Worm (Caenorhabditis elegans) whole organism, young adult: Measurements from ENCODE around the gene T05H10.1.
A peak's percentile ranks its signal among the peaks of the same experiment; 100 is the strongest.

ENCODE experiments used
- B0261.1 ChIP-seq: sonication (generic microtip); optimal IDR thresholded peaks from 2 replicates; lab custom pipeline; 2016; ENCODE audit warnings: mild to moderate bottlenecking, missing genetic modification characterization, moderate library complexity, missing compliant biosample characterization
- C17E4.6 ChIP-seq: fragments of 200-800 bp; sonication (Bioruptor generic); IDR thresholded peaks from 2 replicates; pipeline ENCODE4 v1.3.6; 2022; ENCODE audit warnings: missing genetic modification reagents, missing genetic modification characterization, missing compliant biosample characterization
- F22D6.2 ChIP-seq: sonication (generic microtip); optimal IDR thresholded peaks from 2 replicates; lab custom pipeline; 2016; ENCODE audit warnings: mild to moderate bottlenecking, missing genetic modification characterization, missing compliant biosample characterization
- F23B12.7 ChIP-seq: sonication (generic microtip); optimal IDR thresholded peaks from 2 replicates; lab custom pipeline; 2017; ENCODE audit warnings: missing genetic modification characterization, mild to moderate bottlenecking, missing compliant biosample characterization, antibody characterized with exemption, moderate library complexity; ENCODE audit not compliant: insufficient read depth
- F49E8.2 ChIP-seq: sonication (generic microtip); optimal IDR thresholded peaks from 3 replicates; lab custom pipeline; 2017; ENCODE audit warnings: missing genetic modification characterization, mild to moderate bottlenecking, missing compliant biosample characterization, antibody characterized with exemption, moderate library complexity; ENCODE audit not compliant: insufficient read depth
- F52B5.7 ChIP-seq: sonication (generic microtip); optimal IDR thresholded peaks from 2 replicates; lab custom pipeline; 2016; ENCODE audit warnings: mild to moderate bottlenecking, missing genetic modification characterization, missing compliant biosample characterization
- K11D2.4 ChIP-seq: fragments of 200-800 bp; sonication (Bioruptor generic); IDR thresholded peaks from 2 replicates; pipeline ENCODE4 v1.3.6; 2022; ENCODE audit warnings: missing genetic modification reagents, missing genetic modification characterization, missing compliant biosample characterization
- T07F8.4 ChIP-seq: sonication (generic microtip); optimal IDR thresholded peaks from 2 replicates; lab custom pipeline; 2016; ENCODE audit warnings: mild to moderate bottlenecking, missing genetic modification characterization, moderate library complexity, missing compliant biosample characterization
- T26A5.8 ChIP-seq: sonication (generic microtip); optimal IDR thresholded peaks from 2 replicates; lab custom pipeline; 2016; ENCODE audit warnings: missing genetic modification characterization, missing compliant biosample characterization
- Y56A3A.18 ChIP-seq: fragments of 200-800 bp; sonication (Bioruptor generic); IDR thresholded peaks from 2 replicates; pipeline ENCODE4 v1.3.6; 2022; ENCODE audit warnings: missing genetic modification reagents, missing genetic modification characterization, missing compliant biosample characterization
- Y79H2A.3 ChIP-seq: fragments of 200-800 bp; sonication (Bioruptor generic); conservative IDR thresholded peaks from 2 replicates; pipeline ENCODE4 v1.3.6; 2022; ENCODE audit warnings: missing genetic modification reagents, missing genetic modification characterization, missing compliant biosample characterization
- Y95B8A.8 ChIP-seq: fragments of 200-800 bp; sonication (Bioruptor generic); IDR thresholded peaks from 2 replicates; pipeline ENCODE4 v1.3.6; 2022; ENCODE audit warnings: missing genetic modification reagents, missing genetic modification characterization, missing compliant biosample characterization
- akir-1 ChIP-seq: fragments of 200-800 bp; sonication (Bioruptor generic); optimal IDR thresholded peaks from 2 replicates; lab custom pipeline; 2018; ENCODE audit warnings: mild to moderate bottlenecking, missing genetic modification characterization, moderate library complexity, missing compliant biosample characterization
- ama-1 ChIP-seq, 3 experiments: fragments of 150-350 bp in 1 of 3; sonication (generic microtip) in 2 of 3; optimal IDR thresholded peaks; 2 replicates each; lab custom pipeline; 2014 to 2018; ENCODE audit warnings: missing biosample characterization in 2 of 3, missing genetic modification characterization in 2 of 3, missing genetic modification reagents in 2 of 3
- aptf-2 ChIP-seq: fragments of 200-800 bp; sonication (Bioruptor generic); conservative IDR thresholded peaks from 2 replicates; pipeline ENCODE4 v1.3.6; 2022; ENCODE audit warnings: missing genetic modification reagents, missing genetic modification characterization, missing compliant biosample characterization
- aptf-3 ChIP-seq: fragments of 200-800 bp; sonication (Bioruptor generic); IDR thresholded peaks from 2 replicates; pipeline ENCODE4 v1.3.6; 2022; ENCODE audit warnings: missing genetic modification characterization, missing compliant biosample characterization
- athp-1 ChIP-seq: sonication (generic microtip); optimal IDR thresholded peaks from 2 replicates; lab custom pipeline; 2017; ENCODE audit warnings: mild to moderate bottlenecking, missing genetic modification characterization, missing compliant biosample characterization
- attf-5 ChIP-seq: fragments of 200-800 bp; sonication (Bioruptor generic); optimal IDR thresholded peaks from 2 replicates; lab custom pipeline; 2018; ENCODE audit warnings: mild to moderate bottlenecking, missing genetic modification characterization, missing compliant biosample characterization
- attf-6 ChIP-seq: fragments of 200-800 bp; sonication (Bioruptor generic); IDR thresholded peaks from 2 replicates; pipeline ENCODE4 v1.3.6; 2022; ENCODE audit warnings: missing genetic modification reagents, missing genetic modification characterization, missing compliant biosample characterization
- ceh-40 ChIP-seq: fragments of 200-800 bp; sonication (Bioruptor generic); IDR thresholded peaks from 2 replicates; pipeline ENCODE4 v1.3.6; 2022; ENCODE audit warnings: missing genetic modification characterization, missing compliant biosample characterization
- ceh-58 ChIP-seq: fragments of 200-800 bp; sonication (Bioruptor generic); IDR thresholded peaks from 2 replicates; pipeline ENCODE4 v1.3.6; 2022; ENCODE audit warnings: missing genetic modification characterization, missing compliant biosample characterization
- ceh-79 ChIP-seq: sonication (generic microtip); optimal IDR thresholded peaks from 2 replicates; lab custom pipeline; 2017; ENCODE audit warnings: mild to moderate bottlenecking, missing genetic modification characterization, missing compliant biosample characterization
- chd-7 ChIP-seq: sonication (generic microtip); optimal IDR thresholded peaks from 2 replicates; lab custom pipeline; 2016; ENCODE audit warnings: mild to moderate bottlenecking, missing genetic modification characterization, moderate library complexity, missing compliant biosample characterization
- die-1 ChIP-seq: sonication (generic microtip); optimal IDR thresholded peaks from 2 replicates; lab custom pipeline; 2016; ENCODE audit warnings: missing genotype, mild to moderate bottlenecking, missing genetic modification characterization, missing compliant biosample characterization
- fkh-3 ChIP-seq: sonication (generic microtip); optimal IDR thresholded peaks from 2 replicates; lab custom pipeline; 2016; ENCODE audit warnings: mild to moderate bottlenecking, missing genetic modification characterization, missing compliant biosample characterization
- gei-17 ChIP-seq: fragments of 200-800 bp; sonication (Bioruptor generic); optimal IDR thresholded peaks from 2 replicates; lab custom pipeline; 2018; ENCODE audit warnings: mild to moderate bottlenecking, missing genetic modification characterization, missing compliant biosample characterization
- let-526 ChIP-seq: fragments of 200-800 bp; sonication (Bioruptor generic); IDR thresholded peaks from 2 replicates; pipeline ENCODE4 v1.3.6; 2022; ENCODE audit warnings: missing genetic modification reagents, missing genetic modification characterization, missing compliant biosample characterization
- let-607 ChIP-seq, 2 experiments: fragments of 200-800 bp in 1 of 2; sonication (Bioruptor generic) in 1 of 2; sonication (generic microtip) in 1 of 2; optimal IDR thresholded peaks; 2 replicates each; lab custom pipeline; 2016 to 2018; ENCODE audit warnings: mild to moderate bottlenecking in 2 of 2, missing compliant biosample characterization in 2 of 2, missing genetic modification characterization in 2 of 2, moderate library complexity in 2 of 2, missing genotype in 1 of 2
- lin-35 ChIP-seq, 3 experiments: fragments of 150-350 bp in 2 of 3; sonication (generic microtip) in 1 of 3; optimal IDR thresholded peaks; 2 replicates each; lab custom pipeline; 2014 to 2018; ENCODE audit warnings: missing biosample characterization in 3 of 3, missing genetic modification characterization in 3 of 3, missing genetic modification reagents in 3 of 3
- lin-54 ChIP-seq: fragments of 200-800 bp; sonication (Bioruptor generic); optimal IDR thresholded peaks from 2 replicates; lab custom pipeline; 2018; ENCODE audit warnings: mild to moderate bottlenecking, missing genetic modification characterization, missing compliant biosample characterization
- lsl-1 ChIP-seq: fragments of 200-800 bp; sonication (Bioruptor generic); optimal IDR thresholded peaks from 2 replicates; lab custom pipeline; 2018; ENCODE audit warnings: mild to moderate bottlenecking, missing genetic modification characterization, moderate library complexity, missing compliant biosample characterization
- madf-10 ChIP-seq: sonication (generic microtip); optimal IDR thresholded peaks from 2 replicates; lab custom pipeline; 2016; ENCODE audit warnings: mild to moderate bottlenecking, missing genetic modification characterization, missing compliant biosample characterization
- mel-28 ChIP-seq: sonication (generic microtip); optimal IDR thresholded peaks from 2 replicates; lab custom pipeline; 2016; ENCODE audit warnings: borderline replicate concordance, mild to moderate bottlenecking, missing genetic modification characterization, missing compliant biosample characterization
- mes-4 ChIP-seq: sonication (generic microtip); optimal IDR thresholded peaks from 2 replicates; lab custom pipeline; 2016; ENCODE audit warnings: missing genotype, missing genetic modification characterization, missing compliant biosample characterization
- nfya-1 ChIP-seq: sonication (generic microtip); optimal IDR thresholded peaks from 2 replicates; lab custom pipeline; 2017; ENCODE audit warnings: antibody characterized with exemption, missing compliant biosample characterization, missing genetic modification characterization, borderline replicate concordance; ENCODE audit not compliant: insufficient read depth
- nfyb-1 ChIP-seq: fragments of 200-800 bp; sonication (Bioruptor generic); IDR thresholded peaks from 2 replicates; pipeline ENCODE4 v1.3.6; 2022; ENCODE audit warnings: missing genetic modification reagents, missing genetic modification characterization, missing compliant biosample characterization
- rec-8 ChIP-seq, 2 experiments: sonication (generic microtip); optimal IDR thresholded peaks; 2 replicates each; lab custom pipeline; 2016; ENCODE audit warnings: mild to moderate bottlenecking in 2 of 2, missing genetic modification characterization in 2 of 2, missing genetic modification reagents in 2 of 2, missing genotype in 2 of 2, missing biosample characterization in 1 of 2, missing compliant biosample characterization in 1 of 2, moderate library complexity in 1 of 2
- repo-1 ChIP-seq: sonication (generic microtip); optimal IDR thresholded peaks from 2 replicates; lab custom pipeline; 2017; ENCODE audit warnings: mild to moderate bottlenecking, missing genetic modification characterization, missing compliant biosample characterization
- snpc-3.4 ChIP-seq: sonication (generic microtip); optimal IDR thresholded peaks from 2 replicates; lab custom pipeline; 2017; ENCODE audit warnings: missing genetic modification characterization, mild to moderate bottlenecking, missing compliant biosample characterization, antibody characterized with exemption, moderate library complexity, missing genotype, missing genetic modification reagents
- snpc-4 ChIP-seq, 5 experiments: fragments of 150-350 bp in 1 of 5; sonication (generic microtip) in 4 of 5; optimal IDR thresholded peaks; 2 replicates each; lab custom pipeline; 2014 to 2018; ENCODE audit warnings: missing genetic modification characterization in 5 of 5, missing biosample characterization in 3 of 5, antibody characterized with exemption in 2 of 5, mild to moderate bottlenecking in 2 of 5, missing compliant biosample characterization in 2 of 5, missing genotype in 2 of 5, moderate library complexity in 2 of 5, missing genetic modification reagents in 1 of 5
- tbp1 ChIP-seq: fragments of 200-800 bp; sonication (Bioruptor generic); optimal IDR thresholded peaks from 2 replicates; lab custom pipeline; 2018; ENCODE audit warnings: mild to moderate bottlenecking, missing genetic modification characterization, missing compliant biosample characterization
- zfh-2 ChIP-seq: fragments of 200-800 bp; sonication (Bioruptor generic); conservative IDR thresholded peaks from 2 replicates; pipeline ENCODE4 v1.3.6; 2022; ENCODE audit warnings: missing genetic modification reagents, missing genetic modification characterization, missing compliant biosample characterization
- ztf-22 ChIP-seq: fragments of 200-800 bp; sonication (Bioruptor generic); optimal IDR thresholded peaks from 2 replicates; lab custom pipeline; 2018; ENCODE audit warnings: mild to moderate bottlenecking, missing genetic modification characterization, moderate library complexity, missing compliant biosample characterization
- ztf-3 ChIP-seq: fragments of 200-800 bp; sonication (Bioruptor generic); optimal IDR thresholded peaks from 2 replicates; lab custom pipeline; 2018; ENCODE audit warnings: mild to moderate bottlenecking, missing genetic modification characterization, missing compliant biosample characterization

T05H10.1 gene

DNA sequence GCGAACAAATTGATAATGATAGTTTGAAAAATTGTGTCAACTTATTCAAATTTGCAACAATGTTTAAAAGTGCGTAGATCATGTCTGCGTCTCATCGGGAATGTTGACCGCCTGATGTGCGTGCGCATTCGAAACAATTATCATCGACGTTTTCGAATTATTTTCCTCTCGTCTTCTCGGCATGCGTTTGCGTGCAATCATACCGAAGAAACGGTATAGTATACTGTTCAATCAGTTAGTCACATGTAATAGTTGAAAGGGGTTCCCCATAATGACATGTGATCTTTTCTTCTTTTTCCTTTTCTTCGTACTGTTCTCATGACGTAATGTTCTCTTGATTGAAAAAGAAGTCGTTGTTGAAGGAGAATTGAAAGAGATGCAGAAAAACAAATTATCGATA, 25.6 kb upstream of the T05H10.1 start (continued):
- no peak for TF ChIP-seq F49E8.2
- no peak for TF ChIP-seq T07F8.4 (tag; lab: Kevin White, UChicago)
- TF ChIP-seq lin-54 (GFP tag; lab: Kevin White, UChicago): peak; percentile 53
- TF ChIP-seq K11D2.4 (GFP tag; lab: Robert Waterston, UW): peak; percentile 57; the same call in 1 of the 2 replicates
- TF ChIP-seq athp-1 (tag; lab: Kevin White, UChicago): no peak
- peak; percentile 6 for TF ChIP-seq snpc-3.4 (tag; lab: Kevin White, UChicago)
- TF ChIP-seq mel-28: no peak
- peak in 1 of 2 experiments; percentile 39 for TF ChIP-seq let-607 (tag; optimal IDR thresholded peaks at IDR 0.05; lab: Kevin White, UChicago)
- TF ChIP-seq ceh-58 (GFP tag; lab: Robert Waterston, UW): no peak
- TF ChIP-seq repo-1: no peak
- no peak for TF ChIP-seq F22D6.2 (tag; lab: Kevin White, UChicago)
- peak; percentile 28 for TF ChIP-seq akir-1
- TF ChIP-seq C17E4.6: no peak
- no peak for TF ChIP-seq aptf-2 (GFP tag; lab: Robert Waterston, UW)
- no peak for TF ChIP-seq mes-4 (tag; lab: Kevin White, UChicago)
- TF ChIP-seq madf-10 (tag; lab: Kevin White, UChicago): no peak
- peak; percentile 5 for TF ChIP-seq ama-1 (optimal IDR thresholded peaks at IDR 0.05; lab: Kevin White, UChicago)
- no peak for TF ChIP-seq ama-1 (GFP tag; optimal IDR thresholded peaks at IDR 0.05; lab: Kevin White, UChicago)
- peak; percentile 5 for TF ChIP-seq gei-17 (GFP tag; lab: Kevin White, UChicago)
- TF ChIP-seq let-526: 0 out of 2 replicates have a peak, but pooled peaks have one; percentile 21
- TF ChIP-seq attf-6 (GFP tag; lab: Robert Waterston, UW): no peak
- no peak for TF ChIP-seq Y79H2A.3 (GFP tag; lab: Robert Waterston, UW)
- no peak for TF ChIP-seq ceh-40 (GFP tag; lab: Robert Waterston, UW)
- peak; percentile 68 for TF ChIP-seq attf-5 (GFP tag; lab: Kevin White, UChicago)
- no peak for TF ChIP-seq fkh-3 (tag; lab: Kevin White, UChicago)
- no peak for TF ChIP-seq B0261.1 (tag; lab: Kevin White, UChicago)
- TF ChIP-seq zfh-2: no peak
- TF ChIP-seq F23B12.7 (tag; lab: Kevin White, UChicago): no peak
- peak in 1 of 3 experiments; percentile 28 for TF ChIP-seq lin-35 (GFP tag; optimal IDR thresholded peaks at IDR 0.05; lab: Kevin White, UChicago)

- TF ChIP-seq F22D6.2 (tag; lab: Kevin White, UChicago) (no peak), C17E4.6 (no peak), ztf-22 (no peak)
Observed at ce11 chrII:8017380-8017779, 25.0 kb upstream of the T05H10.1 start, which contains the start of gene zyg-11. Gene zyg-11 (plus strand): TSS chrII:8017680.

ce11 chrII:8020580-8021044, 21.8 kb upstream of the T05H10.1 start:
- TF ChIP-seq Y95B8A.8 (GFP tag; lab: Robert Waterston, UW) (peak; percentile 68; the same call in 1 of the 2 replicates), nfya-1 (tag; lab: Kevin White, UChicago) (no peak), die-1 (tag; lab: Kevin White, UChicago) (peak; percentile 22), nfyb-1 (GFP tag; lab: Robert Waterston, UW) (peak; percentile 71), aptf-3 (GFP tag; lab: Robert Waterston, UW) (no peak), rec-8 (tag; optimal IDR thresholded peaks at IDR 0.05; lab: Kevin White, UChicago) (no peak), ztf-3 (GFP tag; lab: Kevin White, UChicago) (peak; percentile 5), athp-1 (tag; lab: Kevin White, UChicago) (peak; percentile 60), attf-5 (GFP tag; lab: Kevin White, UChicago) (peak; percentile 39), ceh-79 (tag; lab: Kevin White, UChicago) (peak; percentile 50), ztf-22 (peak; percentile 51), snpc-4 (GFP tag; optimal IDR thresholded peaks at IDR 0.05; lab: Kevin White, UChicago) (no peak), snpc-4 (tag; optimal IDR thresholded peaks at IDR 0.05; lab: Kevin White, UChicago) (no peak), Y56A3A.18 (GFP tag; lab: Robert Waterston, UW) (peak; percentile 14; the same call in 1 of the 2 replicates), F52B5.7 (tag; lab: Kevin White, UChicago) (peak; percentile 52), lsl-1 (GFP tag; lab: Kevin White, UChicago) (peak; percentile 23), tbp1 (peak; percentile 12), T26A5.8 (tag; lab: Kevin White, UChicago) (no peak), chd-7 (tag; lab: Kevin White, UChicago) (peak; percentile 61)
